Worm (Caenorhabditis elegans) whole organism, L1 larva: ENCODE measurements around the gene ZK1010.2.

Source experiments
- C04F5.9 ChIP-seq: sonication (generic microtip); optimal IDR thresholded peaks from 2 replicates; lab custom pipeline; 2016; ENCODE audit warnings: missing genetic modification characterization, missing compliant biosample characterization
- aly-2 ChIP-seq: fragments of 150-350 bp; optimal IDR thresholded peaks from 2 replicates; lab custom pipeline; 2014; ENCODE audit warnings: missing biosample characterization, missing genetic modification characterization
- ceh-8 ChIP-seq: fragments of 200-800 bp; sonication (Bioruptor generic); optimal IDR thresholded peaks from 2 replicates; lab custom pipeline; 2018; ENCODE audit warnings: mild to moderate bottlenecking, missing genetic modification characterization, moderate library complexity, missing compliant biosample characterization
- ceh-88 ChIP-seq: fragments of 200-800 bp; sonication (Bioruptor generic); IDR thresholded peaks from 2 replicates; pipeline ENCODE4 v1.3.6; 2022; ENCODE audit warnings: missing genetic modification characterization, missing compliant biosample characterization
- ceh-90 ChIP-seq: sonication (generic microtip); optimal IDR thresholded peaks from 2 replicates; lab custom pipeline; 2016; ENCODE audit warnings: missing genetic modification characterization, missing compliant biosample characterization
- ces-1 ChIP-seq: fragments of 150-350 bp; optimal IDR thresholded peaks from 2 replicates; lab custom pipeline; 2014; ENCODE audit warnings: missing biosample characterization, missing genetic modification reagents, missing genetic modification characterization
- dpl-1 ChIP-seq, 3 experiments: fragments of 150-350 bp in 2 of 3; sonication (generic microtip) in 1 of 3; optimal IDR thresholded peaks; 2 replicates each; lab custom pipeline; 2014 to 2017; ENCODE audit warnings: missing biosample characterization in 3 of 3, missing genetic modification characterization in 3 of 3, missing genetic modification reagents in 3 of 3
- egl-13 ChIP-seq: sonication (generic microtip); optimal IDR thresholded peaks from 2 replicates; lab custom pipeline; 2016; ENCODE audit warnings: missing genotype, missing genetic modification reagents, missing genetic modification characterization, missing compliant biosample characterization
- egl-27 ChIP-seq, 2 experiments: fragments of 150-350 bp in 1 of 2; sonication (generic microtip); optimal IDR thresholded peaks; 3 replicates each; lab custom pipeline; 2017 to 2018; ENCODE audit warnings: missing biosample characterization in 2 of 2, missing genetic modification characterization in 2 of 2, missing genetic modification reagents in 2 of 2
- ets-5 ChIP-seq: fragments of 200-800 bp; sonication (Bioruptor generic); IDR thresholded peaks from 2 replicates; pipeline ENCODE4 v1.3.6; 2022; ENCODE audit warnings: missing genetic modification characterization, missing compliant biosample characterization
- fkh-10 ChIP-seq: sonication (generic microtip); optimal IDR thresholded peaks from 2 replicates; lab custom pipeline; 2017; ENCODE audit warnings: missing biosample characterization, missing genetic modification reagents, missing genetic modification characterization
- fkh-4 ChIP-seq: sonication (generic microtip); optimal IDR thresholded peaks from 2 replicates; lab custom pipeline; 2016; ENCODE audit warnings: missing compliant biosample characterization, missing genetic modification characterization, borderline replicate concordance
- fos-1 ChIP-seq: fragments of 150-350 bp; optimal IDR thresholded peaks from 2 replicates; lab custom pipeline; 2014; ENCODE audit warnings: missing biosample characterization, missing genetic modification characterization
- hlh-17 ChIP-seq: fragments of 200-800 bp; sonication (Bioruptor generic); optimal IDR thresholded peaks from 2 replicates; lab custom pipeline; 2018; ENCODE audit warnings: missing genetic modification characterization, mild to moderate bottlenecking, missing compliant biosample characterization, moderate library complexity, borderline replicate concordance
- hlh-4 ChIP-seq: sonication (generic microtip); optimal IDR thresholded peaks from 2 replicates; lab custom pipeline; 2016; ENCODE audit warnings: mild to moderate bottlenecking, missing genetic modification characterization, missing compliant biosample characterization
- irx-1 ChIP-seq: sonication (generic microtip); optimal IDR thresholded peaks from 2 replicates; lab custom pipeline; 2016; ENCODE audit warnings: missing genetic modification characterization, missing compliant biosample characterization
- isw-1 ChIP-seq: fragments of 200-800 bp; sonication (Bioruptor generic); IDR thresholded peaks from 2 replicates; pipeline ENCODE4 v1.3.6; 2022; ENCODE audit warnings: missing genetic modification characterization, missing compliant biosample characterization
- jun-1 ChIP-seq: fragments of 150-350 bp; optimal IDR thresholded peaks from 2 replicates; lab custom pipeline; 2014; ENCODE audit warnings: missing biosample characterization, missing genetic modification reagents, missing genetic modification characterization
- lin-13 ChIP-seq: fragments of 150-350 bp; optimal IDR thresholded peaks from 2 replicates; lab custom pipeline; 2014; ENCODE audit warnings: missing biosample characterization, missing genetic modification reagents, missing genetic modification characterization
- lin-14 ChIP-seq: fragments of 200-800 bp; sonication (Bioruptor generic); optimal IDR thresholded peaks from 2 replicates; lab custom pipeline; 2018; ENCODE audit warnings: mild to moderate bottlenecking, missing genetic modification characterization, moderate library complexity, missing compliant biosample characterization
- lin-35 ChIP-seq, 2 experiments: fragments of 150-350 bp; optimal IDR thresholded peaks; 2 replicates each; lab custom pipeline; 2014; ENCODE audit warnings: missing biosample characterization in 2 of 2, missing genetic modification characterization in 2 of 2, missing genetic modification reagents in 2 of 2
- lsy-2 ChIP-seq, 2 experiments: fragments of 150-350 bp; optimal IDR thresholded peaks; 2 replicates each; lab custom pipeline; 2014; ENCODE audit warnings: missing biosample characterization in 2 of 2, missing genetic modification characterization in 2 of 2
- nhr-11 ChIP-seq: fragments of 150-350 bp; optimal IDR thresholded peaks from 2 replicates; lab custom pipeline; 2014; ENCODE audit warnings: missing biosample characterization, missing genetic modification characterization
- nhr-12 ChIP-seq: sonication (generic microtip); optimal IDR thresholded peaks from 2 replicates; lab custom pipeline; 2017; ENCODE audit warnings: missing biosample characterization, missing genetic modification characterization
- nhr-20 ChIP-seq: sonication (generic microtip); optimal IDR thresholded peaks from 2 replicates; lab custom pipeline; 2016; ENCODE audit warnings: mild to moderate bottlenecking, missing genetic modification characterization, missing compliant biosample characterization
- nhr-47 ChIP-seq: sonication (generic microtip); optimal IDR thresholded peaks from 2 replicates; lab custom pipeline; 2016; ENCODE audit warnings: mild to moderate bottlenecking, missing genetic modification characterization, moderate library complexity, missing compliant biosample characterization
- nhr-76 ChIP-seq: sonication (generic microtip); optimal IDR thresholded peaks from 2 replicates; lab custom pipeline; 2017; ENCODE audit warnings: missing biosample characterization, missing genetic modification characterization
- nhr-77 ChIP-seq: fragments of 150-350 bp; optimal IDR thresholded peaks from 2 replicates; lab custom pipeline; 2014; ENCODE audit warnings: missing biosample characterization, missing genetic modification characterization
- nhr-90 ChIP-seq: sonication (generic microtip); optimal IDR thresholded peaks from 2 replicates; lab custom pipeline; 2016; ENCODE audit warnings: mild to moderate bottlenecking, missing genetic modification characterization, missing compliant biosample characterization; ENCODE audit not compliant: poor library complexity
- pag-3 ChIP-seq: sonication (generic microtip); optimal IDR thresholded peaks from 2 replicates; lab custom pipeline; 2017; ENCODE audit warnings: missing genetic modification characterization, mild to moderate bottlenecking, missing compliant biosample characterization, antibody characterized with exemption, borderline replicate concordance; ENCODE audit not compliant: insufficient read depth
- pax-3 ChIP-seq: fragments of 200-800 bp; sonication (Bioruptor generic); optimal IDR thresholded peaks from 2 replicates; lab custom pipeline; 2018; ENCODE audit warnings: mild to moderate bottlenecking, missing genetic modification characterization, moderate library complexity, missing compliant biosample characterization
- pqm-1 ChIP-seq: sonication (generic microtip); optimal IDR thresholded peaks from 3 replicates; lab custom pipeline; 2017; ENCODE audit warnings: missing biosample characterization, missing genetic modification characterization
- rnt-1 ChIP-seq: sonication (generic microtip); optimal IDR thresholded peaks from 2 replicates; lab custom pipeline; 2016; ENCODE audit warnings: mild to moderate bottlenecking, missing genetic modification characterization, moderate library complexity, missing compliant biosample characterization
- skn-1 ChIP-seq: fragments of 150-350 bp; optimal IDR thresholded peaks from 2 replicates; lab custom pipeline; 2014; ENCODE audit warnings: missing biosample characterization, missing genetic modification characterization
- snpc-4 ChIP-seq: fragments of 150-350 bp; optimal IDR thresholded peaks from 2 replicates; lab custom pipeline; 2014; ENCODE audit warnings: missing biosample characterization, missing genetic modification characterization
- sox-4 ChIP-seq: sonication (generic microtip); optimal IDR thresholded peaks from 2 replicates; lab custom pipeline; 2016; ENCODE audit warnings: missing genetic modification characterization, missing compliant biosample characterization
- sptf-1 ChIP-seq: fragments of 150-350 bp; optimal IDR thresholded peaks from 2 replicates; lab custom pipeline; 2014; ENCODE audit warnings: missing biosample characterization, missing genetic modification characterization
- tlp-1 ChIP-seq: fragments of 150-350 bp; optimal IDR thresholded peaks from 2 replicates; lab custom pipeline; 2014; ENCODE audit warnings: missing biosample characterization, missing genetic modification characterization
- unc-30 ChIP-seq: sonication (generic microtip); optimal IDR thresholded peaks from 2 replicates; lab custom pipeline; 2017; ENCODE audit warnings: missing biosample characterization, missing genetic modification characterization
- unc-62 ChIP-seq: fragments of 150-350 bp; optimal IDR thresholded peaks from 2 replicates; lab custom pipeline; 2014; ENCODE audit warnings: missing biosample characterization, missing genetic modification reagents, missing genetic modification characterization
- xbp-1 ChIP-seq: sonication (generic microtip); optimal IDR thresholded peaks from 2 replicates; lab custom pipeline; 2016; ENCODE audit warnings: missing genetic modification characterization, missing compliant biosample characterization
- zag-1 ChIP-seq: fragments of 150-350 bp; optimal IDR thresholded peaks from 2 replicates; lab custom pipeline; 2014; ENCODE audit warnings: missing biosample characterization, missing genetic modification characterization
- zip-4 ChIP-seq: fragments of 200-800 bp; sonication (Bioruptor generic); optimal IDR thresholded peaks from 2 replicates; lab custom pipeline; 2018; ENCODE audit warnings: mild to moderate bottlenecking, missing genetic modification characterization, moderate library complexity, missing compliant biosample characterization
- ztf-11 ChIP-seq, 2 experiments: sonication (generic microtip); optimal IDR thresholded peaks; 2 replicates each; lab custom pipeline; 2016 to 2017; ENCODE audit warnings: missing genetic modification characterization in 2 of 2, missing biosample characterization in 1 of 2, missing compliant biosample characterization in 1 of 2

ZK1010.2 gene

DNA sequence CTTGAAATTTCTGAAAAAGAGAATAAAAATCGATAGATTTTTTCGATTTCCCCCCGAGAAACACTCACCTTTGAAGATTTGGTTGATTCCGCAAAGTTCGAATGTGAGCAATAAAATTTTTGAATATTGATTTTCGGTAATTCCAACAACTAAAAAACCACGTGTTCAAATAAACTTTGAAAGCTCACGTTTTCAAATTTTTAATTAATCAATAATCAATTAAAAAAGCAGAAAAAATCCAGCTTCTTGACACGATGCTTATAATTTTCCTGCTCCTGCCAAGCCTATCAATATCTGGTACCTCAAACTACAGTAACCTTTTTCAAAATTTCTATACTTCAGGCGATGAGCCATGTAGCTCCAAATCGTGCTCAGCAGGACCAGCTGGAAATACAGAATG lies 9.8 kb upstream of the ZK1010.2 start, which contains the start of gene ZK1010.5:
ZK1010.5 (minus strand) TSS at position 101 of the 400 bp plus-strand sequence.
- no peak for TF ChIP-seq ces-1 (GFP tag; lab: Kevin White, UChicago)
- TF ChIP-seq dpl-1 (GFP tag; optimal IDR thresholded peaks at IDR 0.05; lab: Kevin White, UChicago), result no peak
- TF ChIP-seq ets-5, result no peak
- no peak for TF ChIP-seq lin-14 (GFP tag; lab: Kevin White, UChicago)
- no peak for TF ChIP-seq nhr-90 (tag; lab: Kevin White, UChicago)

DNA sequence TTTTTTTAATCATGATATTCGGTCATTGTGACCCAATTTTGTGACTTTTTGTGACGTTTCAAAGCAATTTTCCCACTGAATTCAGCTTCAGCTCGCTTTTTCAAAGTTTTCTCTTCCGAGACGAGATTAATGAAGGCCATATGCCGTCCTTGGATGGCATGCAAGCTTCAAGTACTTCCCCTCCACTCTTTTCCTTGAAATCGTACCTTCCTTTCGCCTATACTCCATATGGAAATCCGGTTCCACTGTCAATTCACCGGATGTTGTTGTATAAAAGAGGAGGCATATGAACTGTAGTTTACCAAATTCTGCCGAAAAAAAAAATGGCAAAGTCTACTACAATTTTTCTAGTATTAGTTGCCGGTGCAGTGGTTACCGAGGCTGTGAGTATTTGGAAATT lies 3.1 kb upstream of the ZK1010.2 start, which contains the start of gene ZK1010.4:
ZK1010.4 (plus strand) TSS at position 301 of the 400 bp plus-strand sequence.
- no peak for TF ChIP-seq zag-1 (tag; lab: Kevin White, UChicago)
- no peak for TF ChIP-seq ces-1 (GFP tag; lab: Kevin White, UChicago)
- no peak for TF ChIP-seq ceh-8 (GFP tag; lab: Kevin White, UChicago)
- no peak for TF ChIP-seq irx-1 (tag; lab: Kevin White, UChicago)
- no peak for TF ChIP-seq hlh-4
- no peak for TF ChIP-seq zip-4 (GFP tag; lab: Kevin White, UChicago)
- no peak for TF ChIP-seq nhr-12 (tag; lab: Kevin White, UChicago)
- TF ChIP-seq fkh-4 (tag; lab: Kevin White, UChicago), result no peak
- TF ChIP-seq nhr-76 (tag; lab: Kevin White, UChicago), result no peak
- no peak for TF ChIP-seq C04F5.9 (tag; lab: Kevin White, UChicago)
- TF ChIP-seq snpc-4 (tag; lab: Kevin White, UChicago), result no peak
- no peak for TF ChIP-seq lsy-2 (tag; optimal IDR thresholded peaks at IDR 0.05; lab: Kevin White, UChicago)
- no peak for TF ChIP-seq nhr-77 (tag; lab: Kevin White, UChicago)
- no peak for TF ChIP-seq hlh-17 (GFP tag; lab: Kevin White, UChicago)
- TF ChIP-seq, all 84 proteins: peak for 0

DNA sequence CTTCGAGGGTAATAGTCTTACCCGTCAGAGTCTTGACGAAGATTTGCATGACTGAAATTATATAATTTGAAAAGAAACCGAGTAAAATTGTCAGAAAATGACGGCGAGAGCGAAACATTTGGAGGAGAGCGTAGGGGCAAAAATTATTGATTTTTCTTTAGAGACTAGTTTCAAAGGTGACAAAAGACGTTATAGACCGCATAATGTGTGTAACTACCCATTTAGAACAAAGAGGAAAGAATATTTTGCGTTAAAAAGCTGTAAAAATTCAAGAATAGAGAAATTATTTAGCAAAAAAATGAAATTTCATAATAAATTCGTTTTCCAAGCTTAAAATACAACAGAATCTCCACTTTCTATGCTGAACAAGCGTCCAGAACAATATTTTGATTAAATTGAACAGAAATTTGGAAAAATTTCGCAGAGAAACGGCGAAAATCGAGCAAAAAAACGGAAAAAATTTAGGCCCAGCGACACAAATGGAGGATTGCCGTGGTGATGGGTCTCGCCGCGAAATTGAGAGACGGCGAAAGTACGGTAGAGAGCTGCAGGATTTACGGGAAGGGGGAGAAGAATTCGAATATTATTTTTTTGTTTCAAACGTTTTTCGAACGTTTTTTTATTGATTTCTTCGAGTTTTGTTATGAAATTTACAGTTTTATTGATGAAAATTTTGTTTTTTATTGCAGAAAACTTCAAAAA lies 962 bp upstream of the ZK1010.2 start, which contains the start of the genes ubq-2 and frg-1:
ubq-2 (minus strand) TSS at position 51 of the 702 bp plus-strand sequence.
frg-1 (plus strand) TSS at position 690 of the 702 bp plus-strand sequence.
- no peak for TF ChIP-seq unc-62
- peak; percentile 87 for TF ChIP-seq lin-14 (GFP tag; lab: Kevin White, UChicago)
- TF ChIP-seq sox-4 (tag; lab: Kevin White, UChicago), result peak; percentile 79
- TF ChIP-seq fkh-4 (tag; lab: Kevin White, UChicago), result peak; percentile 35
- peak; percentile 87 for TF ChIP-seq jun-1
- TF ChIP-seq ztf-11 (tag; optimal IDR thresholded peaks at IDR 0.05; lab: Kevin White, UChicago), result peak in 1 of 2 experiments; percentile 64
- TF ChIP-seq xbp-1, result peak; percentile 89
- TF ChIP-seq tlp-1 (tag; lab: Kevin White, UChicago), result no peak
- peak; percentile 84 for TF ChIP-seq aly-2 (tag; lab: Kevin White, UChicago)
- TF ChIP-seq zip-4 (GFP tag; lab: Kevin White, UChicago), result peak; percentile 69
- TF ChIP-seq nhr-12 (tag; lab: Kevin White, UChicago), result no peak
- peak; percentile 45 for TF ChIP-seq snpc-4 (tag; lab: Kevin White, UChicago)
- TF ChIP-seq nhr-11 (tag; lab: Kevin White, UChicago), result peak; percentile 19
- TF ChIP-seq nhr-47 (tag; lab: Kevin White, UChicago), result peak; percentile 93
- TF ChIP-seq nhr-90 (tag; lab: Kevin White, UChicago), result peak; percentile 86
- TF ChIP-seq sptf-1 (tag; lab: Kevin White, UChicago), result no peak
- no peak for TF ChIP-seq hlh-4
- no peak for TF ChIP-seq unc-30 (tag; lab: Kevin White, UChicago)
- TF ChIP-seq egl-13 (tag; lab: Kevin White, UChicago), result peak; percentile 67
- TF ChIP-seq ceh-88 (GFP tag; lab: Robert Waterston, UW), result no peak
- TF ChIP-seq pax-3 (tag; lab: Kevin White, UChicago), result peak; percentile 64
- peak; percentile 88 for TF ChIP-seq lin-13 (GFP tag; lab: Kevin White, UChicago)
- TF ChIP-seq fos-1 (tag; lab: Kevin White, UChicago), result peak; percentile 85
- TF ChIP-seq egl-27 (tag; optimal IDR thresholded peaks at IDR 0.05; lab: Kevin White, UChicago), result no peak
- peak; percentile 48 for TF ChIP-seq fkh-10 (GFP tag; lab: Kevin White, UChicago)
- TF ChIP-seq skn-1 (tag; lab: Kevin White, UChicago), result peak; percentile 60
- TF ChIP-seq pag-3 (tag; lab: Kevin White, UChicago), result no peak
- TF ChIP-seq rnt-1 (tag; lab: Kevin White, UChicago), result peak; percentile 93
- peak; percentile 83 to 91 for TF ChIP-seq lin-35 (GFP tag; optimal IDR thresholded peaks at IDR 0.05; lab: Kevin White, UChicago)
- TF ChIP-seq isw-1, result peak; percentile 85
- TF ChIP-seq nhr-77 (tag; lab: Kevin White, UChicago), result peak; percentile 79
- no peak for TF ChIP-seq hlh-17 (GFP tag; lab: Kevin White, UChicago)
- TF ChIP-seq ets-5, result no peak
- peak; percentile 83 for TF ChIP-seq irx-1 (tag; lab: Kevin White, UChicago)
- peak; percentile 86 for TF ChIP-seq nhr-20
- no peak for TF ChIP-seq pqm-1 (tag; lab: Kevin White, UChicago)
- no peak for TF ChIP-seq ceh-90 (tag; lab: Kevin White, UChicago)
